Worm (Caenorhabditis elegans) whole organism, mixed stage, embryonic: ENCODE measurements around the gene K09G1.2.

ENCODE experiments used
- M03D4.4 ChIP-seq: sonication (generic microtip); optimal IDR thresholded peaks from 2 replicates; lab custom pipeline; 2017; ENCODE audit warnings: mild to moderate bottlenecking, missing genetic modification characterization, missing compliant biosample characterization
- bed-3 ChIP-seq: fragments of 200-800 bp; sonication (Bioruptor generic); optimal IDR thresholded peaks from 3 replicates; lab custom pipeline; 2018; ENCODE audit warnings: mild to moderate bottlenecking, missing genetic modification characterization, moderate library complexity, missing compliant biosample characterization
- blmp-1 ChIP-seq: fragments of 150-350 bp; optimal IDR thresholded peaks from 2 replicates; lab custom pipeline; 2014; ENCODE audit warnings: missing biosample characterization, missing genetic modification characterization
- ceh-39 ChIP-seq: fragments of 150-350 bp; optimal IDR thresholded peaks from 2 replicates; lab custom pipeline; 2014; ENCODE audit warnings: missing biosample characterization, missing genetic modification characterization
- ceh-43 ChIP-seq: fragments of 200-800 bp; sonication (Bioruptor generic); optimal IDR thresholded peaks from 2 replicates; lab custom pipeline; 2018; ENCODE audit warnings: mild to moderate bottlenecking, missing genetic modification characterization, moderate library complexity, missing compliant biosample characterization
- ceh-83 ChIP-seq: fragments of 200-800 bp; sonication (Bioruptor generic); optimal IDR thresholded peaks from 2 replicates; lab custom pipeline; 2018; ENCODE audit warnings: mild to moderate bottlenecking, missing genetic modification characterization, missing compliant biosample characterization
- ces-1 ChIP-seq: fragments of 150-350 bp; optimal IDR thresholded peaks from 2 replicates; lab custom pipeline; 2014; ENCODE audit warnings: missing biosample characterization, missing genetic modification reagents, missing genetic modification characterization
- cnd-1 ChIP-seq: fragments of 200-800 bp; sonication (Bioruptor generic); optimal IDR thresholded peaks from 2 replicates; lab custom pipeline; 2018; ENCODE audit warnings: mild to moderate bottlenecking, missing genetic modification characterization, missing compliant biosample characterization
- drap-1 ChIP-seq: fragments of 200-800 bp; sonication (Bioruptor generic); optimal IDR thresholded peaks from 3 replicates; lab custom pipeline; 2018; ENCODE audit warnings: mild to moderate bottlenecking, missing genetic modification characterization, missing compliant biosample characterization
- elt-1 ChIP-seq: sonication (generic microtip); optimal IDR thresholded peaks from 2 replicates; lab custom pipeline; 2017; ENCODE audit warnings: missing genetic modification characterization, mild to moderate bottlenecking, missing compliant biosample characterization, antibody characterized with exemption, moderate library complexity, borderline replicate concordance; ENCODE audit not compliant: insufficient read depth
- elt-3 ChIP-seq: fragments of 150-350 bp; optimal IDR thresholded peaks from 2 replicates; lab custom pipeline; 2014; ENCODE audit warnings: missing biosample characterization, missing genetic modification characterization
- flh-1 ChIP-seq: fragments of 200-800 bp; sonication (Bioruptor generic); optimal IDR thresholded peaks from 2 replicates; lab custom pipeline; 2018; ENCODE audit warnings: mild to moderate bottlenecking, missing genetic modification characterization, moderate library complexity, missing compliant biosample characterization
- ham-2 ChIP-seq: fragments of 200-800 bp; sonication (Bioruptor generic); optimal IDR thresholded peaks from 2 replicates; lab custom pipeline; 2018; ENCODE audit warnings: mild to moderate bottlenecking, missing genetic modification characterization, missing compliant biosample characterization
- hlh-1 ChIP-seq: fragments of 150-350 bp; optimal IDR thresholded peaks from 2 replicates; lab custom pipeline; 2014; ENCODE audit warnings: missing biosample characterization, missing genetic modification reagents, missing genetic modification characterization
- lin-13 ChIP-seq: fragments of 150-350 bp; optimal IDR thresholded peaks from 2 replicates; lab custom pipeline; 2014; ENCODE audit warnings: missing biosample characterization, missing genetic modification characterization
- lin-32 ChIP-seq: fragments of 200-800 bp; sonication (Bioruptor generic); optimal IDR thresholded peaks from 2 replicates; lab custom pipeline; 2018; ENCODE audit warnings: mild to moderate bottlenecking, missing genetic modification characterization, missing compliant biosample characterization
- lsy-2 ChIP-seq: fragments of 150-350 bp; optimal IDR thresholded peaks from 2 replicates; lab custom pipeline; 2014; ENCODE audit warnings: missing biosample characterization, missing genetic modification characterization
- mab-5 ChIP-seq: fragments of 150-350 bp; optimal IDR thresholded peaks from 2 replicates; lab custom pipeline; 2014; ENCODE audit warnings: missing biosample characterization, missing genetic modification characterization
- mep-1 ChIP-seq: fragments of 150-350 bp; optimal IDR thresholded peaks from 2 replicates; lab custom pipeline; 2017; ENCODE audit warnings: missing biosample characterization, missing genetic modification reagents, missing genetic modification characterization, inconsistent platforms
- mls-2 ChIP-seq: sonication (generic microtip); optimal IDR thresholded peaks from 2 replicates; lab custom pipeline; 2016; ENCODE audit warnings: mild to moderate bottlenecking, missing genetic modification characterization, moderate library complexity, missing compliant biosample characterization
- nhr-12 ChIP-seq: fragments of 150-350 bp; optimal IDR thresholded peaks from 2 replicates; lab custom pipeline; 2014; ENCODE audit warnings: missing biosample characterization, missing genetic modification characterization
- nhr-2 ChIP-seq: fragments of 150-350 bp; optimal IDR thresholded peaks from 2 replicates; lab custom pipeline; 2014; ENCODE audit warnings: missing biosample characterization, missing genetic modification characterization
- nhr-237 ChIP-seq: fragments of 150-350 bp; optimal IDR thresholded peaks from 2 replicates; lab custom pipeline; 2014; ENCODE audit warnings: missing biosample characterization, missing genetic modification characterization
- nhr-28 ChIP-seq: fragments of 150-350 bp; optimal IDR thresholded peaks from 2 replicates; lab custom pipeline; 2014; ENCODE audit warnings: missing biosample characterization, missing genetic modification characterization
- nhr-76 ChIP-seq: sonication (generic microtip); optimal IDR thresholded peaks from 2 replicates; lab custom pipeline; 2017; ENCODE audit warnings: missing biosample characterization, missing genetic modification characterization
- pha-4 ChIP-seq: fragments of 150-350 bp; optimal IDR thresholded peaks from 2 replicates; lab custom pipeline; 2018; ENCODE audit warnings: missing biosample characterization, missing genetic modification reagents, missing genetic modification characterization
- sem-2 ChIP-seq: fragments of 200-800 bp; sonication (Bioruptor generic); optimal IDR thresholded peaks from 2 replicates; lab custom pipeline; 2018; ENCODE audit warnings: mild to moderate bottlenecking, missing genetic modification characterization, missing compliant biosample characterization
- snpc-4 ChIP-seq: fragments of 150-350 bp; optimal IDR thresholded peaks from 2 replicates; lab custom pipeline; 2014; ENCODE audit warnings: missing biosample characterization, missing genetic modification characterization
- sptf-1 ChIP-seq: sonication (generic microtip); optimal IDR thresholded peaks from 2 replicates; lab custom pipeline; 2017; ENCODE audit warnings: mild to moderate bottlenecking, missing genetic modification characterization, moderate library complexity, missing compliant biosample characterization
- tbx-8 ChIP-seq: fragments of 200-800 bp; sonication (Bioruptor generic); optimal IDR thresholded peaks from 2 replicates; lab custom pipeline; 2018; ENCODE audit warnings: mild to moderate bottlenecking, missing genetic modification characterization, moderate library complexity, missing compliant biosample characterization
- unc-120 ChIP-seq: sonication (generic microtip); optimal IDR thresholded peaks from 2 replicates; lab custom pipeline; 2017; ENCODE audit warnings: missing genetic modification characterization, missing compliant biosample characterization; ENCODE audit not compliant: poor library complexity, severe bottlenecking
- unc-39 ChIP-seq: fragments of 150-350 bp; optimal IDR thresholded peaks from 2 replicates; lab custom pipeline; 2014; ENCODE audit warnings: missing biosample characterization, missing genetic modification characterization
- unc-62 ChIP-seq: fragments of 150-350 bp; optimal IDR thresholded peaks from 2 replicates; lab custom pipeline; 2014; ENCODE audit warnings: missing biosample characterization, missing genetic modification reagents, missing genetic modification characterization
- zip-8 ChIP-seq: fragments of 150-350 bp; optimal IDR thresholded peaks from 2 replicates; lab custom pipeline; 2014; ENCODE audit warnings: missing biosample characterization, missing genetic modification characterization
- ztf-11 ChIP-seq: fragments of 150-350 bp; optimal IDR thresholded peaks from 2 replicates; lab custom pipeline; 2014; ENCODE audit warnings: missing biosample characterization, missing genetic modification characterization

Gene K09G1.2

ce11 chrV:9571056-9571455 is 19.4 kb upstream of the K09G1.2 start:
- no peak for TF ChIP-seq flh-1 (GFP tag; lab: Kevin White, UChicago)
- TF ChIP-seq nhr-237: no peak
- TF ChIP-seq drap-1 (GFP tag; lab: Kevin White, UChicago): no peak
- no peak for TF ChIP-seq cnd-1 (tag; lab: Kevin White, UChicago)
- TF ChIP-seq sptf-1 (tag; lab: Kevin White, UChicago): no peak
- no peak for TF ChIP-seq zip-8
- TF ChIP-seq M03D4.4 (tag; lab: Kevin White, UChicago): no peak
- TF ChIP-seq ham-2 (GFP tag; lab: Kevin White, UChicago): no peak
- TF ChIP-seq ceh-43 (GFP tag; lab: Kevin White, UChicago): no peak
- no peak for TF ChIP-seq lsy-2 (tag; lab: Kevin White, UChicago)
- TF ChIP-seq mab-5: no peak
- TF ChIP-seq hlh-1 (tag; lab: Kevin White, UChicago): no peak
- no peak for TF ChIP-seq ceh-39 (tag; lab: Kevin White, UChicago)
- no peak for TF ChIP-seq nhr-2
- TF ChIP-seq tbx-8: no peak

- TF ChIP-seq nhr-2: no peak
- TF ChIP-seq elt-3 (tag; lab: Kevin White, UChicago): no peak
- TF ChIP-seq blmp-1 (tag; lab: Kevin White, UChicago): no peak
- no peak for TF ChIP-seq elt-1 (tag; lab: Kevin White, UChicago)
- no peak for TF ChIP-seq ces-1 (GFP tag; lab: Kevin White, UChicago)
- TF ChIP-seq nhr-12: no peak
- no peak for TF ChIP-seq bed-3 (GFP tag; lab: Kevin White, UChicago)
- no peak for TF ChIP-seq drap-1 (GFP tag; lab: Kevin White, UChicago)
- TF ChIP-seq mep-1 (tag; lab: Kevin White, UChicago): no peak
- TF ChIP-seq ceh-43 (GFP tag; lab: Kevin White, UChicago): no peak
- no peak for TF ChIP-seq M03D4.4 (tag; lab: Kevin White, UChicago)
- no peak for TF ChIP-seq unc-62 (GFP tag; lab: Kevin White, UChicago)
- TF ChIP-seq cnd-1 (tag; lab: Kevin White, UChicago): no peak
- TF ChIP-seq pha-4: no peak
- TF ChIP-seq snpc-4: no peak
- no peak for TF ChIP-seq lin-13 (tag; lab: Kevin White, UChicago)
- TF ChIP-seq, all 35 proteins: peak for 0
Observed at ce11 chrV:9571673-9572072, 18.7 kb upstream of the K09G1.2 start.

ce11 chrV:9576991-9577390 is 13.4 kb upstream of the K09G1.2 start, which contains the start of gene F25B3.2:
Gene F25B3.2, plus strand, starts transcription at chrV:9577291.
- TF ChIP-seq ceh-83 (no peak), nhr-2 (no peak), bed-3 (GFP tag; lab: Kevin White, UChicago) (no peak), nhr-76 (no peak), ceh-39 (tag; lab: Kevin White, UChicago) (no peak), ztf-11 (tag; lab: Kevin White, UChicago) (no peak), sptf-1 (tag; lab: Kevin White, UChicago) (no peak), snpc-4 (no peak), elt-1 (tag; lab: Kevin White, UChicago) (no peak)

ce11 chrV:9582594-9583322 is 7.7 kb upstream of the K09G1.2 start, which contains the start of gene rtfo-1:
Gene rtfo-1, minus strand, starts transcription at chrV:9582644.
- TF ChIP-seq lin-13 (tag; lab: Kevin White, UChicago): peak; percentile 39
- TF ChIP-seq elt-3 (tag; lab: Kevin White, UChicago): no peak
- no peak for TF ChIP-seq unc-39 (tag; lab: Kevin White, UChicago)
- no peak for TF ChIP-seq mab-5
- TF ChIP-seq ceh-43 (GFP tag; lab: Kevin White, UChicago): peak; percentile 72
- peak; percentile 65 for TF ChIP-seq mep-1 (tag; lab: Kevin White, UChicago)
- peak; percentile 58 for TF ChIP-seq ceh-83
- no peak for TF ChIP-seq ceh-39 (tag; lab: Kevin White, UChicago)
- TF ChIP-seq drap-1 (GFP tag; lab: Kevin White, UChicago): peak; percentile 58
- TF ChIP-seq mls-2 (tag; lab: Kevin White, UChicago): peak; percentile 54
- no peak for TF ChIP-seq elt-1 (tag; lab: Kevin White, UChicago)
- peak; percentile 65 for TF ChIP-seq hlh-1 (tag; lab: Kevin White, UChicago)
- TF ChIP-seq ces-1 (GFP tag; lab: Kevin White, UChicago): peak; percentile 39
- peak; percentile 26 for TF ChIP-seq lsy-2 (tag; lab: Kevin White, UChicago)
- TF ChIP-seq nhr-2: no peak
- peak; percentile 10 for TF ChIP-seq lin-32 (GFP tag; lab: Kevin White, UChicago)
- TF ChIP-seq ztf-11 (tag; lab: Kevin White, UChicago): peak; percentile 57
- peak; percentile 54 for TF ChIP-seq ham-2 (GFP tag; lab: Kevin White, UChicago)
- peak; percentile 85 for TF ChIP-seq sptf-1 (tag; lab: Kevin White, UChicago)
- TF ChIP-seq tbx-8: no peak
- TF ChIP-seq flh-1 (GFP tag; lab: Kevin White, UChicago): no peak
- peak; percentile 6 for TF ChIP-seq nhr-237
- peak; percentile 69 for TF ChIP-seq M03D4.4 (tag; lab: Kevin White, UChicago)
- no peak for TF ChIP-seq unc-120 (tag; lab: Kevin White, UChicago)
- TF ChIP-seq pha-4: peak; percentile 24
- TF ChIP-seq bed-3 (GFP tag; lab: Kevin White, UChicago): peak; percentile 8
- TF ChIP-seq unc-62 (GFP tag; lab: Kevin White, UChicago): no peak
- TF ChIP-seq sem-2: no peak
- TF ChIP-seq nhr-12: no peak
- peak; percentile 61 for TF ChIP-seq cnd-1 (tag; lab: Kevin White, UChicago)
- TF ChIP-seq nhr-28: no peak
- peak; percentile 25 for TF ChIP-seq blmp-1 (tag; lab: Kevin White, UChicago)
- TF ChIP-seq nhr-76: peak; percentile 69
- no peak for TF ChIP-seq zip-8
- TF ChIP-seq snpc-4: no peak
